Fruit fly (Drosophila melanogaster) whole organism, embryonic: ENCODE measurements around the gene CG34301.

Source experiments
- CG10543 ChIP-seq: fragments of 200-800 bp; sonication (Bioruptor generic); optimal IDR thresholded peaks from 3 replicates; lab custom pipeline; 2017; ENCODE audit warnings: missing biosample characterization, mild to moderate bottlenecking, missing genetic modification characterization, moderate library complexity
- CG11085 ChIP-seq: fragments of 200-800 bp; sonication (Bioruptor generic); IDR thresholded peaks from 2 replicates; pipeline ENCODE4 v1.3.6; 2022; ENCODE audit warnings: missing biosample characterization, missing genetic modification characterization
- CG13296 ChIP-seq: fragments of 200-800 bp; sonication (Bioruptor generic); optimal IDR thresholded peaks from 3 replicates; lab custom pipeline; 2018; ENCODE audit warnings: missing biosample characterization, mild to moderate bottlenecking, missing genetic modification characterization
- CG13424 ChIP-seq: fragments of 200-800 bp; sonication (Bioruptor generic); optimal IDR thresholded peaks from 2 replicates; lab custom pipeline; 2019; ENCODE audit warnings: missing biosample characterization, mild to moderate bottlenecking, missing genetic modification characterization, moderate library complexity
- CG14441 ChIP-seq: fragments of 200-800 bp; sonication (Bioruptor generic); IDR thresholded peaks from 2 replicates; pipeline ENCODE4 v1.3.6; 2022; ENCODE audit warnings: missing biosample characterization, missing genetic modification characterization
- CG15073 ChIP-seq: fragments of 200-800 bp; sonication (Bioruptor generic); optimal IDR thresholded peaks from 2 replicates; lab custom pipeline; 2016; ENCODE audit warnings: missing biosample characterization, missing genetic modification characterization
- CG1529 ChIP-seq: fragments of 200-800 bp; sonication (Bioruptor generic); optimal IDR thresholded peaks from 3 replicates; lab custom pipeline; 2018; ENCODE audit warnings: missing biosample characterization, missing genetic modification characterization
- CG15601 ChIP-seq: fragments of 200-800 bp; sonication (Bioruptor generic); optimal IDR thresholded peaks from 3 replicates; lab custom pipeline; 2019; ENCODE audit warnings: missing biosample characterization, mild to moderate bottlenecking, missing genetic modification characterization, moderate library complexity
- CG1603 ChIP-seq: fragments of 200-800 bp; sonication (Bioruptor generic); optimal IDR thresholded peaks from 2 replicates; lab custom pipeline; 2019; ENCODE audit warnings: missing biosample characterization, mild to moderate bottlenecking, missing genetic modification characterization, moderate library complexity
- CG17568 ChIP-seq: fragments of 200-800 bp; sonication (Bioruptor generic); optimal IDR thresholded peaks from 2 replicates; lab custom pipeline; 2018; ENCODE audit warnings: missing biosample characterization, mild to moderate bottlenecking, missing genetic modification characterization, moderate library complexity
- CG18599 ChIP-seq: fragments of 200-800 bp; sonication (Bioruptor generic); optimal IDR thresholded peaks from 3 replicates; lab custom pipeline; 2017; ENCODE audit warnings: missing biosample characterization, missing genetic modification characterization, mild to moderate bottlenecking, moderate library complexity, missing genetic modification reagents
- CG2678 ChIP-seq: fragments of 200-800 bp; sonication (Bioruptor generic); optimal IDR thresholded peaks from 3 replicates; lab custom pipeline; 2019; ENCODE audit warnings: missing biosample characterization, mild to moderate bottlenecking, missing genetic modification characterization, moderate library complexity
- CG3065 ChIP-seq: fragments of 200-800 bp; sonication (Bioruptor generic); optimal IDR thresholded peaks from 2 replicates; lab custom pipeline; 2016; ENCODE audit warnings: missing biosample characterization, missing genetic modification characterization
- CG6254 ChIP-seq: fragments of 200-800 bp; sonication (Bioruptor generic); optimal IDR thresholded peaks from 3 replicates; lab custom pipeline; 2017; ENCODE audit warnings: mild to moderate bottlenecking, missing biosample characterization, missing genetic modification reagents, missing genetic modification characterization
- CG7556 ChIP-seq: fragments of 200-800 bp; sonication (Bioruptor generic); optimal IDR thresholded peaks from 2 replicates; lab custom pipeline; 2017; ENCODE audit warnings: missing biosample characterization, mild to moderate bottlenecking, missing genetic modification characterization
- CG9609 ChIP-seq: fragments of 200-800 bp; sonication (Bioruptor generic); optimal IDR thresholded peaks from 3 replicates; lab custom pipeline; 2016; ENCODE audit warnings: missing biosample characterization, missing genetic modification characterization
- CG9727 ChIP-seq: fragments of 200-800 bp; sonication (Bioruptor generic); optimal IDR thresholded peaks from 3 replicates; lab custom pipeline; 2017; ENCODE audit warnings: missing biosample characterization, mild to moderate bottlenecking, missing genetic modification characterization
- GATAe ChIP-seq: fragments of 200-800 bp; sonication (Bioruptor generic); conservative IDR thresholded peaks from 2 replicates; pipeline ENCODE4 v1.3.6; 2022; ENCODE audit warnings: missing biosample characterization, missing genetic modification characterization
- Gug ChIP-seq: fragments of 200-800 bp; sonication (Bioruptor generic); IDR thresholded peaks from 4 replicates; pipeline ENCODE4 v1.3.6; 2022; ENCODE audit warnings: missing biosample characterization, missing genetic modification characterization
- HmgD ChIP-seq: fragments of 200-800 bp; sonication (Bioruptor generic); optimal IDR thresholded peaks from 3 replicates; lab custom pipeline; 2016; ENCODE audit warnings: missing biosample characterization, missing genetic modification characterization
- HmgZ ChIP-seq: fragments of 200-800 bp; sonication (Bioruptor generic); optimal IDR thresholded peaks from 2 replicates; lab custom pipeline; 2018; ENCODE audit warnings: missing biosample characterization, mild to moderate bottlenecking, missing genetic modification characterization
- Lim3 ChIP-seq: fragments of 200-800 bp; sonication (Bioruptor generic); IDR thresholded peaks from 2 replicates; pipeline ENCODE4 v1.3.6; 2022; ENCODE audit warnings: missing biosample characterization, missing genetic modification characterization
- MBD-R2 ChIP-seq: fragments of 200-800 bp; sonication (Bioruptor generic); IDR thresholded peaks from 2 replicates; pipeline ENCODE4 v1.3.6; 2022; ENCODE audit warnings: missing biosample characterization, missing genetic modification characterization
- Myb ChIP-seq: fragments of 200-800 bp; sonication (Bioruptor generic); optimal IDR thresholded peaks from 2 replicates; lab custom pipeline; 2016; ENCODE audit warnings: missing biosample characterization, missing genetic modification characterization
- Nf-YC ChIP-seq: fragments of 200-800 bp; optimal IDR thresholded peaks from 3 replicates; lab custom pipeline; 2019; ENCODE audit warnings: missing biosample characterization, mild to moderate bottlenecking, missing genetic modification characterization, moderate library complexity
- NfI ChIP-seq: fragments of 200-800 bp; sonication (Bioruptor generic); optimal IDR thresholded peaks from 3 replicates; lab custom pipeline; 2018; ENCODE audit warnings: missing biosample characterization, mild to moderate bottlenecking, missing genetic modification characterization, moderate library complexity
- Oaz ChIP-seq: fragments of 200-800 bp; sonication (Bioruptor generic); IDR thresholded peaks from 2 replicates; pipeline ENCODE4 v1.3.6; 2022; ENCODE audit warnings: missing biosample characterization, missing genetic modification characterization
- Optix ChIP-seq: fragments of 200-800 bp; sonication (Bioruptor generic); IDR thresholded peaks from 3 replicates; pipeline ENCODE4 v1.3.6; 2022; ENCODE audit warnings: missing biosample characterization, missing genetic modification characterization
- Xrp1 ChIP-seq: fragments of 200-800 bp; sonication (Bioruptor generic); IDR thresholded peaks from 2 replicates; pipeline ENCODE4 v1.3.6; 2022; ENCODE audit warnings: missing biosample characterization, missing genetic modification characterization
- YL-1 ChIP-seq: fragments of 200-800 bp; sonication (Bioruptor generic); optimal IDR thresholded peaks from 3 replicates; lab custom pipeline; 2017; ENCODE audit warnings: missing biosample characterization, mild to moderate bottlenecking, missing genetic modification characterization
- ab ChIP-seq: fragments of 200-800 bp; sonication (Bioruptor generic); optimal IDR thresholded peaks from 2 replicates; lab custom pipeline; 2016; ENCODE audit warnings: missing biosample characterization, missing genetic modification characterization
- cato ChIP-seq: fragments of 200-800 bp; sonication (Bioruptor generic); optimal IDR thresholded peaks from 2 replicates; lab custom pipeline; 2016; ENCODE audit warnings: missing biosample characterization, missing genetic modification characterization, borderline replicate concordance
- caup ChIP-seq: fragments of 200-800 bp; sonication (Bioruptor generic); optimal IDR thresholded peaks from 3 replicates; lab custom pipeline; 2017; ENCODE audit warnings: missing biosample characterization, mild to moderate bottlenecking, missing genetic modification characterization, moderate library complexity; ENCODE audit not compliant: severe bottlenecking
- ci ChIP-seq: fragments of 200-800 bp; sonication (Bioruptor generic); IDR thresholded peaks from 3 replicates; pipeline ENCODE4 v1.3.6; 2022; ENCODE audit warnings: missing biosample characterization, missing genetic modification characterization
- cwo ChIP-seq: fragments of 200-800 bp; sonication (Bioruptor generic); optimal IDR thresholded peaks from 3 replicates; lab custom pipeline; 2017; ENCODE audit warnings: missing biosample characterization, missing genetic modification characterization, mild to moderate bottlenecking, moderate library complexity, missing genetic modification reagents
- dmrt11E ChIP-seq: fragments of 200-800 bp; sonication (Bioruptor generic); optimal IDR thresholded peaks from 3 replicates; lab custom pipeline; 2018; ENCODE audit warnings: missing biosample characterization, mild to moderate bottlenecking, missing genetic modification characterization, moderate library complexity
- ewg ChIP-seq: fragments of 200-800 bp; sonication (Bioruptor generic); optimal IDR thresholded peaks from 3 replicates; lab custom pipeline; 2017; ENCODE audit warnings: mild to moderate bottlenecking, missing biosample characterization, missing genetic modification reagents, missing genetic modification characterization
- fru ChIP-seq: fragments of >200 bp; optimal IDR thresholded peaks from 2 replicates; lab custom pipeline; 2017
- gcm ChIP-seq: fragments of 200-800 bp; sonication (Bioruptor generic); optimal IDR thresholded peaks from 2 replicates; lab custom pipeline; 2019; ENCODE audit warnings: missing biosample characterization, mild to moderate bottlenecking, missing genetic modification characterization, moderate library complexity
- gfzf ChIP-seq: fragments of 200-800 bp; sonication (Bioruptor generic); optimal IDR thresholded peaks from 2 replicates; lab custom pipeline; 2016; ENCODE audit warnings: missing biosample characterization, mild to moderate bottlenecking, missing genetic modification characterization, moderate library complexity
- hkb ChIP-seq, 2 experiments: fragments of 200-800 bp in 1 of 2; fragments of >200 bp in 1 of 2; sonication (Bioruptor generic) in 1 of 2; IDR thresholded peaks in 1 of 2; optimal IDR thresholded peaks in 1 of 2; 2 replicates each; pipeline versions ENCODE4 v1.3.6 to Lab custom; 2017 to 2022; ENCODE audit warnings: missing biosample characterization in 1 of 2, missing genetic modification characterization in 1 of 2
- insv ChIP-seq, 2 experiments: fragments of 200-800 bp; sonication (Bioruptor generic); optimal IDR thresholded peaks; 3 replicates each; lab custom pipeline; 2016 to 2018; ENCODE audit warnings: missing biosample characterization in 2 of 2, missing genetic modification characterization in 2 of 2
- lilli ChIP-seq: fragments of 200-800 bp; sonication (Bioruptor generic); optimal IDR thresholded peaks from 3 replicates; lab custom pipeline; 2016; ENCODE audit warnings: missing biosample characterization, missing genetic modification characterization
- mld ChIP-seq: fragments of 200-800 bp; sonication (Bioruptor generic); IDR thresholded peaks from 3 replicates; pipeline ENCODE4 v1.3.6; 2022; ENCODE audit warnings: missing biosample characterization, missing genetic modification characterization; ENCODE audit not compliant: partially characterized antibody
- phol ChIP-seq: fragments of 200-800 bp; sonication (Bioruptor generic); optimal IDR thresholded peaks from 3 replicates; lab custom pipeline; 2018; ENCODE audit warnings: missing biosample characterization, mild to moderate bottlenecking, missing genetic modification characterization, moderate library complexity
- pita ChIP-seq: fragments of 200-800 bp; sonication (Bioruptor generic); optimal IDR thresholded peaks from 2 replicates; lab custom pipeline; 2017; ENCODE audit warnings: missing biosample characterization, mild to moderate bottlenecking, missing genetic modification characterization
- row ChIP-seq: fragments of 200-800 bp; sonication (Bioruptor generic); IDR thresholded peaks from 3 replicates; pipeline ENCODE4 v1.3.6; 2022; ENCODE audit warnings: missing biosample characterization, missing genetic modification characterization
- sug ChIP-seq: fragments of 200-800 bp; optimal IDR thresholded peaks from 2 replicates; lab custom pipeline; 2019; ENCODE audit warnings: missing biosample characterization, mild to moderate bottlenecking, missing genetic modification characterization, moderate library complexity
- usp ChIP-seq: fragments of >200 bp; optimal IDR thresholded peaks from 2 replicates; lab custom pipeline; 2017; ENCODE audit warnings: missing biosample characterization, missing genetic modification characterization
- yki ChIP-seq: fragments of >200 bp; optimal IDR thresholded peaks from 3 replicates; lab custom pipeline; 2018
- zf30C ChIP-seq: fragments of 200-800 bp; sonication (Bioruptor generic); optimal IDR thresholded peaks from 3 replicates; lab custom pipeline; 2018; ENCODE audit warnings: missing biosample characterization, mild to moderate bottlenecking, missing genetic modification characterization

The CG34301 gene

dm6 chr3R:8808518-8808921 is 35.3 kb downstream of the CG34301 start (continued):
- TF ChIP-seq ewg (GFP tag; lab: Kevin White, UChicago) (peak; percentile 39), CG15073 (GFP tag; lab: Kevin White, UChicago) (no peak), Myb (GFP tag; lab: Kevin White, UChicago) (peak; percentile 2), row (peak; percentile 79), CG6254 (peak; percentile 77), CG3065 (peak; percentile 16), yki (lab: Kevin White, UChicago) (no peak), CG1603 (peak; percentile 63), CG13424 (peak; percentile 77), gcm (GFP tag; lab: Kevin White, UChicago) (peak; percentile 88), zf30C (GFP tag; lab: Kevin White, UChicago) (peak; percentile 100), CG10543 (GFP tag; lab: Kevin White, UChicago) (no peak), sug (no peak), CG15601 (tag; lab: Kevin White, UChicago) (peak; percentile 73), HmgZ (tag; lab: Kevin White, UChicago) (no peak), Gug (no peak), YL-1 (GFP tag; lab: Kevin White, UChicago) (peak; percentile 23), CG13296 (GFP tag; lab: Kevin White, UChicago) (no peak), insv (GFP tag; optimal IDR thresholded peaks at IDR 0.05; lab: Kevin White, UChicago) (peak in 1 of 2 experiments; percentile 17), CG17568 (GFP tag; lab: Kevin White, UChicago) (peak; percentile 43), usp (GFP tag; lab: Kevin White, UChicago) (no peak), GATAe (no peak), pita (GFP tag; lab: Kevin White, UChicago) (no peak), dmrt11E (tag; lab: Kevin White, UChicago) (peak; percentile 97), hkb (optimal IDR thresholded peaks at IDR 0.05; lab: Kevin White, UChicago) (no peak), hkb (GFP tag; IDR thresholded peaks at IDR 0.05; lab: Robert Waterston, UW) (peak; percentile 54; the same call in 1 of the 2 replicates), CG11085 (no peak), phol (tag; lab: Kevin White, UChicago) (peak; percentile 89), cwo (GFP tag; lab: Kevin White, UChicago) (peak; percentile 8), mld (GFP tag; lab: Robert Waterston, UW) (no peak), lilli (GFP tag; lab: Kevin White, UChicago) (peak; percentile 55), CG14441 (GFP tag; lab: Robert Waterston, UW) (peak; percentile 6; the same call in 1 of the 2 replicates), CG9727 (GFP tag; lab: Kevin White, UChicago) (peak; percentile 96), CG7556 (GFP tag; lab: Kevin White, UChicago) (peak; percentile 86), NfI (peak; percentile 32), cato (peak; percentile 49), caup (no peak), ci (GFP tag; lab: Robert Waterston, UW) (0 out of 3 replicates have a peak, but pooled peaks have one; percentile 17), Optix (GFP tag; lab: Robert Waterston, UW) (no peak), HmgD (GFP tag; lab: Kevin White, UChicago) (no peak), Oaz (no peak), Nf-YC (tag; lab: Kevin White, UChicago) (no peak), CG2678 (tag; lab: Kevin White, UChicago) (peak; percentile 77), ab (GFP tag; lab: Kevin White, UChicago) (no peak), CG9609 (peak; percentile 63), fru (lab: Kevin White, UChicago) (no peak), Lim3 (no peak), CG1529 (GFP tag; lab: Kevin White, UChicago) (peak; percentile 58), Xrp1 (GFP tag; lab: Robert Waterston, UW) (peak; percentile 87), MBD-R2 (GFP tag; lab: Robert Waterston, UW) (no peak), gfzf (no peak), CG18599 (GFP tag; lab: Kevin White, UChicago) (peak; percentile 40)
